Worm (Caenorhabditis elegans) whole organism, L2 larva: ENCODE data around the gene dkc-1.

Source experiments
- ZK546.5 ChIP-seq: sonication (generic microtip); optimal IDR thresholded peaks from 2 replicates; lab custom pipeline; 2017; ENCODE audit warnings: missing biosample characterization, missing genetic modification characterization
- blmp-1 ChIP-seq: sonication (generic microtip); optimal IDR thresholded peaks from 2 replicates; lab custom pipeline; 2017; ENCODE audit warnings: missing genetic modification characterization, mild to moderate bottlenecking, missing compliant biosample characterization, antibody characterized with exemption, moderate library complexity; ENCODE audit not compliant: insufficient read depth
- fos-1 ChIP-seq: fragments of 150-350 bp; optimal IDR thresholded peaks from 2 replicates; lab custom pipeline; 2014; ENCODE audit warnings: missing biosample characterization, missing genetic modification characterization
- lin-13 ChIP-seq: fragments of 150-350 bp; optimal IDR thresholded peaks from 2 replicates; lab custom pipeline; 2014; ENCODE audit warnings: missing biosample characterization, missing genetic modification reagents, missing genetic modification characterization
- mdl-1 ChIP-seq, 2 experiments: fragments of 150-350 bp in 1 of 2; sonication (generic microtip) in 1 of 2; optimal IDR thresholded peaks; 2 replicates each; lab custom pipeline; 2017; ENCODE audit warnings: missing biosample characterization in 2 of 2, missing genetic modification characterization in 2 of 2
- nhr-11 ChIP-seq: fragments of 150-350 bp; optimal IDR thresholded peaks from 2 replicates; lab custom pipeline; 2014; ENCODE audit warnings: missing biosample characterization, missing genetic modification characterization
- nhr-237 ChIP-seq: fragments of 150-350 bp; optimal IDR thresholded peaks from 2 replicates; lab custom pipeline; 2014; ENCODE audit warnings: missing biosample characterization, missing genetic modification characterization
- nhr-6 ChIP-seq: fragments of 150-350 bp; optimal IDR thresholded peaks from 2 replicates; lab custom pipeline; 2014; ENCODE audit warnings: missing biosample characterization, missing genetic modification characterization
- nhr-77 ChIP-seq: fragments of 150-350 bp; optimal IDR thresholded peaks from 2 replicates; lab custom pipeline; 2014; ENCODE audit warnings: missing biosample characterization, missing genetic modification characterization
- zag-1 ChIP-seq: fragments of 150-350 bp; optimal IDR thresholded peaks from 2 replicates; lab custom pipeline; 2014; ENCODE audit warnings: missing biosample characterization, missing genetic modification characterization
- ztf-11 ChIP-seq: sonication (generic microtip); optimal IDR thresholded peaks from 2 replicates; lab custom pipeline; 2017; ENCODE audit warnings: missing biosample characterization, missing genetic modification characterization

ce11 chrIII:10707461-10707860, 40.8 kb upstream of the dkc-1 start, which contains the start of gene mrpl-12:
- no peak for TF ChIP-seq nhr-237 (tag; lab: Kevin White, UChicago)
- TF ChIP-seq ZK546.5 (tag; lab: Kevin White, UChicago) = no peak
- TF ChIP-seq ztf-11 = no peak
- TF ChIP-seq fos-1 (tag; lab: Kevin White, UChicago) = no peak
- TF ChIP-seq mdl-1 (tag; optimal IDR thresholded peaks at IDR 0.05; lab: Kevin White, UChicago) = no peak
- no peak for TF ChIP-seq nhr-6 (tag; lab: Kevin White, UChicago)
- TF ChIP-seq lin-13 (GFP tag; lab: Kevin White, UChicago) = no peak
- TF ChIP-seq nhr-77 (tag; lab: Kevin White, UChicago) = no peak
- TF ChIP-seq blmp-1 = no peak
- TF ChIP-seq zag-1 (tag; lab: Kevin White, UChicago) = no peak
- no peak for TF ChIP-seq nhr-11 (tag; lab: Kevin White, UChicago)
